Fruit fly (Drosophila melanogaster) whole organism, embryonic: ENCODE data around the gene CG31268.

Source experiments
- CG14014 ChIP-seq: fragments of 200-800 bp; sonication (Bioruptor generic); IDR thresholded peaks from 2 replicates; pipeline ENCODE4 v1.3.6; 2022; ENCODE audit warnings: missing biosample characterization, missing genetic modification characterization
- CG18011 ChIP-seq: fragments of 200-800 bp; sonication (Bioruptor generic); optimal IDR thresholded peaks from 2 replicates; lab custom pipeline; 2017; ENCODE audit warnings: missing biosample characterization, missing genetic modification characterization, mild to moderate bottlenecking, moderate library complexity, missing genotype
- CG2712 ChIP-seq: fragments of 200-800 bp; optimal IDR thresholded peaks from 3 replicates; lab custom pipeline; 2019; ENCODE audit warnings: missing biosample characterization, mild to moderate bottlenecking, missing genetic modification characterization, moderate library complexity
- CG31388 ChIP-seq: fragments of 200-800 bp; sonication (Bioruptor generic); optimal IDR thresholded peaks from 2 replicates; lab custom pipeline; 2016; ENCODE audit warnings: missing biosample characterization, missing genetic modification characterization
- CG34376 ChIP-seq: fragments of 200-800 bp; sonication (Bioruptor generic); optimal IDR thresholded peaks from 2 replicates; lab custom pipeline; 2018; ENCODE audit warnings: missing biosample characterization, mild to moderate bottlenecking, missing genetic modification characterization
- Hr39 ChIP-seq: fragments of >200 bp; optimal IDR thresholded peaks from 2 replicates; lab custom pipeline; 2017
- NC2β ChIP-seq: fragments of 200-800 bp; sonication (Bioruptor generic); optimal IDR thresholded peaks from 2 replicates; lab custom pipeline; 2016; ENCODE audit warnings: missing biosample characterization, missing genetic modification characterization
- Tbp ChIP-seq: fragments of >200 bp; optimal IDR thresholded peaks from 2 replicates; lab custom pipeline; 2018; ENCODE audit warnings: missing biosample characterization, missing genetic modification characterization
- aop ChIP-seq: fragments of 200-800 bp; sonication (Bioruptor generic); IDR thresholded peaks from 2 replicates; pipeline ENCODE4 v1.3.6; 2022; ENCODE audit warnings: missing biosample characterization, missing genetic modification characterization
- h ChIP-seq: fragments of >200 bp; optimal IDR thresholded peaks from 2 replicates; lab custom pipeline; 2017
- hbn ChIP-seq: fragments of 200-800 bp; sonication (Bioruptor generic); IDR thresholded peaks from 2 replicates; pipeline ENCODE4 v1.3.6; 2022; ENCODE audit warnings: missing biosample characterization, missing genetic modification characterization; ENCODE audit not compliant: partially characterized antibody
- nerfin-1 ChIP-seq: fragments of 200-800 bp; sonication (Bioruptor generic); optimal IDR thresholded peaks from 3 replicates; lab custom pipeline; 2019; ENCODE audit warnings: missing biosample characterization, mild to moderate bottlenecking, missing genetic modification characterization, moderate library complexity
- sima ChIP-seq: fragments of 200-800 bp; sonication (Bioruptor generic); optimal IDR thresholded peaks from 2 replicates; lab custom pipeline; 2016; ENCODE audit warnings: missing biosample characterization, missing genetic modification characterization

- no peak for TF ChIP-seq Hr39
- no peak for TF ChIP-seq NC2β (GFP tag; lab: Kevin White, UChicago)
- no peak for TF ChIP-seq CG2712
- no peak for TF ChIP-seq CG18011 (GFP tag; lab: Kevin White, UChicago)
- TF ChIP-seq CG31388 (GFP tag; lab: Kevin White, UChicago): no peak
- no peak for TF ChIP-seq hbn (GFP tag; lab: Robert Waterston, UW)
- TF ChIP-seq CG14014 (GFP tag; lab: Robert Waterston, UW): no peak
- no peak for TF ChIP-seq aop
- no peak for TF ChIP-seq CG34376
- no peak for TF ChIP-seq sima
- TF ChIP-seq h: no peak
- TF ChIP-seq Tbp (GFP tag; lab: Kevin White, UChicago): no peak
- no peak for TF ChIP-seq nerfin-1
Observed at dm6 chr3R:17003468-17003867, 28.1 kb upstream of the CG31268 start.
